Fruit fly (Drosophila melanogaster) whole organism, embryonic: ENCODE data around the gene CG43085.

Experiments used
- Atf6 ChIP-seq: fragments of 200-800 bp; sonication (Bioruptor generic); IDR thresholded peaks from 2 replicates; pipeline ENCODE4 v1.3.6; 2022; ENCODE audit warnings: missing biosample characterization, missing genetic modification characterization
- CG10274 ChIP-seq: fragments of 200-800 bp; sonication (Bioruptor generic); optimal IDR thresholded peaks from 3 replicates; lab custom pipeline; 2017; ENCODE audit warnings: missing biosample characterization, mild to moderate bottlenecking, missing genetic modification characterization
- CG10321 ChIP-seq: fragments of 200-800 bp; sonication (Bioruptor generic); IDR thresholded peaks from 2 replicates; pipeline ENCODE4 v1.3.6; 2022; ENCODE audit warnings: missing biosample characterization, missing genetic modification characterization
- CG10979 ChIP-seq: fragments of 200-800 bp; sonication (Bioruptor generic); optimal IDR thresholded peaks from 2 replicates; lab custom pipeline; 2018; ENCODE audit warnings: missing biosample characterization, mild to moderate bottlenecking, missing genetic modification characterization, moderate library complexity
- CG12155 ChIP-seq: fragments of 200-800 bp; sonication (Bioruptor generic); optimal IDR thresholded peaks from 3 replicates; lab custom pipeline; 2016; ENCODE audit warnings: missing biosample characterization, missing genetic modification characterization
- CG12744 ChIP-seq: fragments of 200-800 bp; sonication (Bioruptor generic); optimal IDR thresholded peaks from 2 replicates; lab custom pipeline; 2016; ENCODE audit warnings: missing biosample characterization, missing genetic modification characterization
- CG15269 ChIP-seq: fragments of 200-800 bp; sonication (Bioruptor generic); optimal IDR thresholded peaks from 2 replicates; lab custom pipeline; 2018; ENCODE audit warnings: missing biosample characterization, mild to moderate bottlenecking, missing genetic modification characterization, moderate library complexity
- CG1647 ChIP-seq: fragments of 200-800 bp; sonication (Bioruptor generic); optimal IDR thresholded peaks from 3 replicates; lab custom pipeline; 2016; ENCODE audit warnings: missing biosample characterization, missing genetic modification characterization
- CG17385 ChIP-seq: fragments of 200-800 bp; sonication (Bioruptor generic); optimal IDR thresholded peaks from 3 replicates; lab custom pipeline; 2018; ENCODE audit warnings: missing biosample characterization, mild to moderate bottlenecking, missing genetic modification characterization
- CG2202 ChIP-seq: fragments of 200-800 bp; sonication (Bioruptor generic); optimal IDR thresholded peaks from 2 replicates; lab custom pipeline; 2018; ENCODE audit warnings: missing biosample characterization, mild to moderate bottlenecking, missing genetic modification characterization
- CG3163 ChIP-seq: fragments of 200-800 bp; sonication (Bioruptor generic); optimal IDR thresholded peaks from 3 replicates; lab custom pipeline; 2016; ENCODE audit warnings: missing biosample characterization, missing genetic modification characterization
- CG33213 ChIP-seq: fragments of 200-800 bp; sonication (Bioruptor generic); optimal IDR thresholded peaks from 3 replicates; lab custom pipeline; 2016; ENCODE audit warnings: missing biosample characterization, missing genetic modification characterization
- CG3847 ChIP-seq: fragments of 200-800 bp; sonication (Bioruptor generic); IDR thresholded peaks from 2 replicates; pipeline ENCODE4 v1.3.6; 2022; ENCODE audit warnings: missing biosample characterization, missing genetic modification characterization
- CG4360 ChIP-seq: fragments of 200-800 bp; sonication (Bioruptor generic); IDR thresholded peaks from 2 replicates; pipeline ENCODE4 v1.3.6; 2022; ENCODE audit warnings: missing biosample characterization, missing genetic modification characterization
- CG9437 ChIP-seq: fragments of 200-800 bp; sonication (Bioruptor generic); optimal IDR thresholded peaks from 2 replicates; lab custom pipeline; 2018; ENCODE audit warnings: missing biosample characterization, mild to moderate bottlenecking, missing genetic modification characterization
- Dbx ChIP-seq: fragments of 200-800 bp; sonication (Bioruptor generic); IDR thresholded peaks from 3 replicates; pipeline ENCODE4 v1.3.6; 2022; ENCODE audit warnings: missing biosample characterization, missing genetic modification characterization
- Drgx ChIP-seq: fragments of 200-800 bp; sonication (Bioruptor generic); IDR thresholded peaks from 2 replicates; pipeline ENCODE4 v1.3.6; 2022; ENCODE audit warnings: missing biosample characterization, missing genetic modification characterization
- E2f2 ChIP-seq: fragments of 200-800 bp; sonication (Bioruptor generic); IDR thresholded peaks from 2 replicates; pipeline ENCODE4 v1.3.6; 2022; ENCODE audit warnings: missing biosample characterization, missing genetic modification characterization
- Eip74EF ChIP-seq, 2 experiments: fragments of 200-800 bp in 1 of 2; fragments of >200 bp in 1 of 2; sonication (Bioruptor generic) in 1 of 2; optimal IDR thresholded peaks; 2 replicates each; lab custom pipeline; 2017 to 2019; ENCODE audit warnings: missing biosample characterization in 2 of 2, missing genetic modification characterization in 2 of 2, mild to moderate bottlenecking in 1 of 2, moderate library complexity in 1 of 2
- Hey ChIP-seq: fragments of 200-800 bp; sonication (Bioruptor generic); optimal IDR thresholded peaks from 3 replicates; lab custom pipeline; 2018; ENCODE audit warnings: missing biosample characterization, mild to moderate bottlenecking, missing genetic modification characterization
- Med ChIP-seq: fragments of 200-800 bp; sonication (Bioruptor generic); peaks from one replicate; lab custom pipeline; 2016; ENCODE audit warnings: missing biosample characterization, missing genetic modification characterization, mild to moderate bottlenecking, inconsistent platforms, moderate library complexity
- Trl ChIP-seq, 3 experiments: fragments of >200 bp in 2 of 3; fragments of 200-800 bp in 1 of 3; sonication (Bioruptor generic) in 1 of 3; optimal IDR thresholded peaks; 2 replicates in 1 of 3; 3 replicates in 2 of 3; lab custom pipeline; 2016 to 2017; ENCODE audit warnings: missing biosample characterization in 1 of 3, missing genetic modification characterization in 1 of 3
- bsh ChIP-seq, 2 experiments: fragments of 200-800 bp; sonication (Bioruptor generic); optimal IDR thresholded peaks; 2 replicates each; lab custom pipeline; 2017 to 2018; ENCODE audit warnings: mild to moderate bottlenecking in 2 of 2, missing biosample characterization in 2 of 2, missing genetic modification characterization in 2 of 2, moderate library complexity in 1 of 2
- cg ChIP-seq: fragments of 200-800 bp; sonication (Bioruptor generic); optimal IDR thresholded peaks from 3 replicates; lab custom pipeline; 2019; ENCODE audit warnings: missing biosample characterization, mild to moderate bottlenecking, missing genetic modification characterization, moderate library complexity
- chinmo ChIP-seq: fragments of 200-800 bp; sonication (Bioruptor generic); IDR thresholded peaks from 4 replicates; pipeline ENCODE4 v1.3.6; 2022; ENCODE audit warnings: missing biosample characterization, missing genetic modification characterization; ENCODE audit not compliant: partially characterized antibody
- crol ChIP-seq: fragments of 200-800 bp; sonication (Bioruptor generic); IDR thresholded peaks from 2 replicates; pipeline ENCODE4 v1.3.6; 2022; ENCODE audit warnings: missing biosample characterization, missing genetic modification characterization
- dati ChIP-seq: fragments of 200-800 bp; sonication (Bioruptor generic); IDR thresholded peaks from 2 replicates; pipeline ENCODE4 v1.3.6; 2022; ENCODE audit warnings: missing biosample characterization, missing genetic modification characterization
- dm ChIP-seq: fragments of 200-800 bp; sonication (Bioruptor generic); optimal IDR thresholded peaks from 3 replicates; lab custom pipeline; 2016; ENCODE audit warnings: missing biosample characterization, missing genetic modification characterization
- en ChIP-seq: fragments of 200-800 bp; sonication (Bioruptor generic); optimal IDR thresholded peaks from 2 replicates; lab custom pipeline; 2016; ENCODE audit warnings: missing biosample characterization, missing genetic modification characterization
- eyg ChIP-seq: fragments of 200-800 bp; sonication (Bioruptor generic); optimal IDR thresholded peaks from 3 replicates; lab custom pipeline; 2016; ENCODE audit warnings: missing biosample characterization, missing genetic modification characterization
- fd102C ChIP-seq: fragments of 200-800 bp; sonication (Bioruptor generic); optimal IDR thresholded peaks from 2 replicates; lab custom pipeline; 2018; ENCODE audit warnings: missing biosample characterization, mild to moderate bottlenecking, missing genetic modification characterization, moderate library complexity
- fd96Cb ChIP-seq: fragments of 200-800 bp; sonication (Bioruptor generic); optimal IDR thresholded peaks from 2 replicates; lab custom pipeline; 2018; ENCODE audit warnings: missing biosample characterization, mild to moderate bottlenecking, missing genetic modification characterization, moderate library complexity
- ftz-f1 ChIP-seq: fragments of 200-800 bp; sonication (Bioruptor generic); optimal IDR thresholded peaks from 2 replicates; lab custom pipeline; 2016; ENCODE audit warnings: missing biosample characterization, missing genetic modification characterization
- lbe ChIP-seq: fragments of 200-800 bp; sonication (Bioruptor generic); optimal IDR thresholded peaks from 2 replicates; lab custom pipeline; 2016; ENCODE audit warnings: missing biosample characterization, mild to moderate bottlenecking, missing genetic modification characterization
- maf-S ChIP-seq: fragments of 200-800 bp; sonication (Bioruptor generic); optimal IDR thresholded peaks from 2 replicates; lab custom pipeline; 2016; ENCODE audit warnings: missing biosample characterization, missing genetic modification characterization
- nmo ChIP-seq: fragments of 200-800 bp; sonication (Bioruptor generic); optimal IDR thresholded peaks from 2 replicates; lab custom pipeline; 2018; ENCODE audit warnings: missing biosample characterization, mild to moderate bottlenecking, missing genetic modification characterization, moderate library complexity
- psq ChIP-seq: fragments of 200-800 bp; sonication (Bioruptor generic); optimal IDR thresholded peaks from 2 replicates; lab custom pipeline; 2017; ENCODE audit warnings: missing biosample characterization, missing genetic modification characterization
- ranshi ChIP-seq: fragments of 200-800 bp; sonication (Bioruptor generic); IDR thresholded peaks from 2 replicates; pipeline ENCODE4 v1.3.6; 2022; ENCODE audit warnings: missing biosample characterization, missing genetic modification characterization
- rib ChIP-seq: fragments of 200-800 bp; sonication (Bioruptor generic); IDR thresholded peaks from 2 replicates; pipeline ENCODE4 v1.3.6; 2022; ENCODE audit warnings: missing biosample characterization, missing genetic modification characterization
- sd ChIP-seq: fragments of 200-800 bp; sonication (Bioruptor generic); optimal IDR thresholded peaks from 3 replicates; lab custom pipeline; 2018; ENCODE audit warnings: missing biosample characterization, mild to moderate bottlenecking, missing genetic modification characterization, moderate library complexity
- sens ChIP-seq: fragments of 200-800 bp; sonication (Bioruptor generic); peaks from one replicate; lab custom pipeline; 2016; ENCODE audit warnings: missing biosample characterization, missing genetic modification characterization
- sima ChIP-seq: fragments of 200-800 bp; sonication (Bioruptor generic); optimal IDR thresholded peaks from 2 replicates; lab custom pipeline; 2016; ENCODE audit warnings: missing biosample characterization, missing genetic modification characterization
- sqz ChIP-seq: fragments of 200-800 bp; sonication (Bioruptor generic); optimal IDR thresholded peaks from 3 replicates; lab custom pipeline; 2018; ENCODE audit warnings: missing biosample characterization, mild to moderate bottlenecking, missing genetic modification characterization
- tna ChIP-seq: fragments of 200-800 bp; sonication (Bioruptor generic); IDR thresholded peaks from 2 replicates; pipeline ENCODE4 v1.3.6; 2022; ENCODE audit warnings: missing biosample characterization, missing genetic modification characterization; ENCODE audit not compliant: partially characterized antibody
- z ChIP-seq: fragments of 200-800 bp; sonication (Bioruptor generic); IDR thresholded peaks from 3 replicates; pipeline ENCODE4 v1.3.6; 2022; ENCODE audit warnings: missing biosample characterization, missing genetic modification characterization

Gene CG43085

dm6 chr3L:17608185-17609067 is 38.1 kb downstream of the CG43085 start (continued):
- TF ChIP-seq sima (GFP tag; lab: Kevin White, UChicago) = no peak
- peak; percentile 35 for TF ChIP-seq fd96Cb (tag; lab: Kevin White, UChicago)
- TF ChIP-seq nmo (GFP tag; lab: Kevin White, UChicago) = peak; percentile 24

DNA sequence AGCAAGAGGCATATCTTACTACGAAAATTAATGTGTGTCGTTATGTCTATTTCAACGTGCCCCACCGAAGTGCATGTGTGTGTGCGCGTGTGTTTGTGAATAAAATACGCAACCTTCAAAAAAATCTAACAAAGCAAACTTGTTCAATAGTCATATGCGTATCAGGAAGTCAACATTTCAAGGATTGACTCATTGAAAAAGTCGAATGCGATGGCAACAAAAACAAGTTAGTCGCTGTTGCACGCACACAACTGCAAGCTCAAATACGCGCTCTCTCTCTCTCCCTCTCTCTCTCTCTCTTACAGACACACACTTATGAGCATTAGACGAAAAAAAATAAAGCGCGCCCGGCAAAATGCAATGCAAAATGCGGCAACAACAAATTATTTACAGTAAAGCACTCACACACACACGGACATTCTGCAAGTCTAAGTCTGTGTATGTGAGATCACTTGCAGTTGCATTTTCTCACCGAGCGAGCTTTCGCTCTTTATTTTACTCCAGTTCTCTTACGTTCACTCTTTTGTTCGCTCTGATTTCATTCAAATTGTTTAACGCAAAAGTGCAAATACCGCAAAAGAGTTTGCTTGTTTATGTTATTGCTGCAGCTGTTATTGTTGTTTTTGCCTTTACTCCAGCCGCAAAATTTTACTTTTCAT is 39.8 kb downstream of the CG43085 start:
- TF ChIP-seq Eip74EF (GFP tag; optimal IDR thresholded peaks at IDR 0.05; lab: Kevin White, UChicago) = peak in 1 of 2 experiments; percentile 98
- no peak for TF ChIP-seq CG10979 (tag; lab: Kevin White, UChicago)
- no peak for TF ChIP-seq CG33213 (GFP tag; lab: Kevin White, UChicago)
- no peak for TF ChIP-seq CG9437 (GFP tag; lab: Kevin White, UChicago)
- TF ChIP-seq lbe = peak; percentile 45
- TF ChIP-seq sd = peak; percentile 16
- TF ChIP-seq sqz = peak; percentile 67
- no peak for TF ChIP-seq en
- peak; percentile 73; the same call in 2 of the 3 replicates for TF ChIP-seq z
- peak; percentile 92 for TF ChIP-seq CG3163
- TF ChIP-seq chinmo (GFP tag; lab: Robert Waterston, UW) = peak; percentile 93; the same call in 3 of the 4 replicates
- TF ChIP-seq Trl (optimal IDR thresholded peaks at IDR 0.05; lab: Kevin White, UChicago) = peak; percentile 76 to 85
- TF ChIP-seq Trl (GFP tag; optimal IDR thresholded peaks at IDR 0.05; lab: Kevin White, UChicago) = no peak
- TF ChIP-seq ftz-f1 (GFP tag; lab: Kevin White, UChicago) = peak; percentile 14
- peak in 1 of 2 experiments; percentile 27 for TF ChIP-seq bsh (GFP tag; optimal IDR thresholded peaks at IDR 0.05; lab: Kevin White, UChicago)
- peak; percentile 67 for TF ChIP-seq Drgx
- TF ChIP-seq ranshi (GFP tag; lab: Robert Waterston, UW) = no peak
- peak; percentile 90 for TF ChIP-seq cg (GFP tag; lab: Kevin White, UChicago)

- no peak for TF ChIP-seq CG2202
- peak; percentile 49 for TF ChIP-seq CG15269 (tag; lab: Kevin White, UChicago)
- 0 out of 2 replicates have a peak, but pooled peaks have one; percentile 13 for TF ChIP-seq rib (GFP tag; lab: Robert Waterston, UW)
- peak; percentile 84; the same call in 3 of the 4 replicates for TF ChIP-seq chinmo (GFP tag; lab: Robert Waterston, UW)
- no peak for TF ChIP-seq dm (GFP tag; lab: Kevin White, UChicago)
- TF ChIP-seq dati (GFP tag; lab: Robert Waterston, UW) = 0 out of 2 replicates have a peak, but pooled peaks have one; percentile 22
- TF ChIP-seq Med (GFP tag; lab: Kevin White, UChicago) = peak; percentile 11
- no peak for TF ChIP-seq Dbx (GFP tag; lab: Robert Waterston, UW)
- TF ChIP-seq Hey (tag; lab: Kevin White, UChicago) = no peak
- no peak for TF ChIP-seq psq
- 0 out of 2 replicates have a peak, but pooled peaks have one; percentile 13 for TF ChIP-seq CG3847 (GFP tag; lab: Robert Waterston, UW)
- TF ChIP-seq fd102C = no peak
- peak; percentile 53; the same call in 1 of the 2 replicates for TF ChIP-seq crol (GFP tag; lab: Robert Waterston, UW)
- TF ChIP-seq Atf6 (GFP tag; lab: Robert Waterston, UW) = 0 out of 2 replicates have a peak, but pooled peaks have one; percentile 13
- TF ChIP-seq CG12744 (GFP tag; lab: Kevin White, UChicago) = no peak
- no peak for TF ChIP-seq E2f2 (GFP tag; lab: Robert Waterston, UW)
- TF ChIP-seq sens = no peak
- no peak for TF ChIP-seq CG10321
- no peak for TF ChIP-seq CG1647
- no peak for TF ChIP-seq CG12155 (GFP tag; lab: Kevin White, UChicago)
- no peak for TF ChIP-seq bsh (GFP tag; optimal IDR thresholded peaks at IDR 0.05; lab: Kevin White, UChicago)
- TF ChIP-seq tna (GFP tag; lab: Robert Waterston, UW) = no peak
- TF ChIP-seq eyg (GFP tag; lab: Kevin White, UChicago) = no peak
- no peak for TF ChIP-seq maf-S (GFP tag; lab: Kevin White, UChicago)
- TF ChIP-seq CG4360 (GFP tag; lab: Robert Waterston, UW) = peak; percentile 14; the same call in 1 of the 2 replicates
- TF ChIP-seq CG10274 (GFP tag; lab: Kevin White, UChicago) = peak; percentile 21
- TF ChIP-seq CG17385 (GFP tag; lab: Kevin White, UChicago) = peak; percentile 11
Observed at dm6 chr3L:17604891-17605290, 41.6 kb downstream of the CG43085 start.
